Fruit fly (Drosophila melanogaster): ENCODE results near the gene CG5937.

CG5937 gene

DNA sequence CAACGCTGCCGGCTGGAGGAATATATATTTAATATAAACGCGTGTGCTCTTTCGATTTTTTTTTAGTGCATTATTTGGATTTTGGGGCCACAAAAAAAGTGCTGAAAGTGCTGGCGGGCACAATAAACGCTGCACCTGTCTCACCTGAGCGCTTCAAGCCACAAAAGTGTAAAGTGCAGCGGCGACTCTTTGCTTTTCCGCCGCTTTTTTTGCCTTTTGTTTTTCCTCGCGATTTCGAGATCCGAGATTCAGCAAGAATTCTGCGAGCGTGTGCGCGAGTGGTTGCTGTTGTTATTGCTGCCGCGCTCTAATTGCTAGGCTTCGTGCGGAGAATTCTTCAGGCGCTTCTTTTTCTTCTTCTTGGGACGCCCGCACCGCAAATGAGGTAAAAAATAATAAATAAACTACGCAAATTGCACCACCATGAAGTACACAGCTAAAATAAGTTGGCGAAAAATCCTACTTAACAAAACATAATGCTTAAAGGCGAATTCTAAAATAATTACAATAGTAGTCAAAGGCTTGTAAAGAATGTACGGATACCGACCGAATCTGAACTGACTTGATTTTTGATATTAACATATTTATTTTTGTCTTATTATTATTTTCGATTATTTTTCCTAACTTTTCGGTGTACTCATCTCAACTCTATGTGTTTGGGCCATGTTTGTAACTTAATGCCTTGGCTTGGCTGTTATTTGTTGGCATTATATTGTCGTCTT lies 11.3 kb downstream of the CG5937 start (continued):
- TF ChIP-seq CG6163 (GFP tag; IDR thresholded peaks at IDR 0.05) (no peak), CG31627 (GFP tag; optimal IDR thresholded peaks at IDR 0.05) (no peak), Ets21C (GFP tag; optimal IDR thresholded peaks at IDR 0.05) (no peak), net (GFP tag; optimal IDR thresholded peaks at IDR 0.05) (no peak), topi (GFP tag; optimal IDR thresholded peaks at IDR 0.05) (no peak), dsx (GFP tag; optimal IDR thresholded peaks at IDR 0.05; ENCODE audit: poor library complexity, severe bottlenecking) (no peak), Sox15 (GFP tag; optimal IDR thresholded peaks at IDR 0.05) (no peak), CG8119 (GFP tag; IDR thresholded peaks at IDR 0.05) (no peak), Eip93F (GFP tag; optimal IDR thresholded peaks at IDR 0.05) (no peak), Sox102F (GFP tag; optimal IDR thresholded peaks at IDR 0.05) (no peak), CG3919 (GFP tag; optimal IDR thresholded peaks at IDR 0.05) (no peak)

DNA sequence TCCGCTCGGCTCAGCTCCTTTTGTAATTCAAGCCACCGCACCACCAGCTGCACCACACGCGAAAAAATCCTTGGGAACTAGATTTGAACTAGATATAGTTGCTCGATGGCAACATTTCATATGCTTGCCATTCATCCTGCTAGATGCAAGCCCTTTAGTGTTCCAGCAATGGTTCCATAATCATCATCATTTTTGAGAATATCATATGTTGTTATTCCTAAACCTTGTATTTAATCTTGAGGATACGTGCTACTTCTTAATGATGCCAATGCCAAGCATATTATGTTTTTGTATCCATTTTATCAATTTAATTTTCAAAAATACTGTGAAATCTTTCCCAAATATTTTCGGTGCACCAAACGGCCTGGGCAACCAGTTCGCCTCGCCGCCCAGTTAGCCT lies 13.1 kb downstream of the CG5937 start:
- peak; percentile 25 for TF ChIP-seq acj6 (GFP tag; optimal IDR thresholded peaks at IDR 0.05)
- peak; percentile 2 for TF ChIP-seq CG6808 (GFP tag; optimal IDR thresholded peaks at IDR 0.05)
- no peak for TF ChIP-seq Sox15 (GFP tag; optimal IDR thresholded peaks at IDR 0.05)
- TF ChIP-seq Gug (GFP tag; IDR thresholded peaks at IDR 0.05) = peak; percentile 35; the same call in 1 of the 2 replicates
- peak; percentile 11 for TF ChIP-seq OdsH (GFP tag; optimal IDR thresholded peaks at IDR 0.05)
- 0 out of 3 replicates have a peak, but pooled peaks have one; percentile 23 for TF ChIP-seq CG6163 (GFP tag; IDR thresholded peaks at IDR 0.05)
- no peak for TF ChIP-seq Sox14 (GFP tag; optimal IDR thresholded peaks at IDR 0.05)
- TF ChIP-seq CG11902 (GFP tag; optimal IDR thresholded peaks at IDR 0.05) = no peak
- peak; percentile 76; the same call in 2 of the 3 replicates for TF ChIP-seq CG8119 (GFP tag; IDR thresholded peaks at IDR 0.05)
- TF ChIP-seq Eip93F (GFP tag; optimal IDR thresholded peaks at IDR 0.05) = no peak
- no peak for TF ChIP-seq CG6792 (GFP tag; optimal IDR thresholded peaks at IDR 0.05)
- TF ChIP-seq net (GFP tag; optimal IDR thresholded peaks at IDR 0.05) = peak; percentile 38
- TF ChIP-seq Hr39 (GFP tag; optimal IDR thresholded peaks at IDR 0.05) = no peak
- peak; percentile 19 for TF ChIP-seq Eip78C (GFP tag)
- TF ChIP-seq Lpt (GFP tag; optimal IDR thresholded peaks at IDR 0.05) = peak; percentile 25
- TF ChIP-seq CG3032 (tag; optimal IDR thresholded peaks at IDR 0.05) = no peak
- no peak for TF ChIP-seq achi (GFP tag; optimal IDR thresholded peaks at IDR 0.05)
- peak; percentile 61 for TF ChIP-seq CG6276 (GFP tag; optimal IDR thresholded peaks at IDR 0.05)
- TF ChIP-seq CG32006 (GFP tag; optimal IDR thresholded peaks at IDR 0.05) = peak; percentile 71
- TF ChIP-seq salr (GFP tag; optimal IDR thresholded peaks at IDR 0.05) = peak in 1 of 2 experiments; percentile 28
- TF ChIP-seq eg (GFP tag; IDR thresholded peaks at IDR 0.05) = peak; percentile 37; the same call in 2 of the 3 replicates
- TF ChIP-seq CG3919 (GFP tag; optimal IDR thresholded peaks at IDR 0.05) = no peak
- peak; percentile 9 for TF ChIP-seq pdm3 (GFP tag; optimal IDR thresholded peaks at IDR 0.05)
- peak; percentile 18 for TF ChIP-seq CG4318 (GFP tag; optimal IDR thresholded peaks at IDR 0.05)
- peak; percentile 66 for TF ChIP-seq CG15336 (GFP tag; IDR thresholded peaks at IDR 0.05)
- no peak for TF ChIP-seq ss (GFP tag; optimal IDR thresholded peaks at IDR 0.05)
- TF ChIP-seq Hr4 (GFP tag; optimal IDR thresholded peaks at IDR 0.05) = peak; percentile 63
- TF ChIP-seq vri (GFP tag; optimal IDR thresholded peaks at IDR 0.05) = no peak

DNA sequence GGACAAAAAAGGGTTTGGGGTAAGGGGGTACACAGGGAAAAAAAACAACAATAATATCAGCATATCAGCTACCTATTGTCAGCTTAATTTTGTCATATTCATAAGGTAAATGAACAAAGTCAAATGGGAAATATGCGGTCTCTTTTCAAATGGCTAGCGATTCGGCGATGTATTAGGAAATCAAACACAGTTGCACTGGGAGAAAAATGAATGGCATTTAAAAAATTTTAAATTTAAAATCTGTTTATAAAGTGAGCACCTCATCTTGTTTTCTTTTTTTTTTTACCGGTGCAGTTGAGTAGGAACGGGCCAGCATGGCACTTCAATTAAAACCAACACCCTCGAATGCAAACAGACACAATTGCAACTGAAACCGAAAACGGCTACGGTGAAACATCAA lies 14.2 kb downstream of the CG5937 start:
- TF ChIP-seq spab (GFP tag; optimal IDR thresholded peaks at IDR 0.05) (no peak), CG3919 (GFP tag; optimal IDR thresholded peaks at IDR 0.05) (no peak), CG6808 (GFP tag; optimal IDR thresholded peaks at IDR 0.05) (no peak), CG8319 (GFP tag; optimal IDR thresholded peaks at IDR 0.05) (no peak), CG6276 (GFP tag; optimal IDR thresholded peaks at IDR 0.05) (peak; percentile 15), ss (GFP tag; optimal IDR thresholded peaks at IDR 0.05) (no peak), CG11902 (GFP tag; optimal IDR thresholded peaks at IDR 0.05) (no peak), Met (GFP tag; optimal IDR thresholded peaks at IDR 0.05) (no peak), CG7368 (GFP tag; optimal IDR thresholded peaks at IDR 0.05) (no peak), Hr4 (GFP tag; optimal IDR thresholded peaks at IDR 0.05) (peak; percentile 59), CG6163 (GFP tag; IDR thresholded peaks at IDR 0.05) (peak; percentile 35; the same call in 1 of the 3 replicates), salr (GFP tag; optimal IDR thresholded peaks at IDR 0.05) (no peak), dsx (GFP tag; optimal IDR thresholded peaks at IDR 0.05; ENCODE audit: poor library complexity, severe bottlenecking) (no peak), Ets96B (tag; optimal IDR thresholded peaks at IDR 0.05) (no peak), acj6 (GFP tag; optimal IDR thresholded peaks at IDR 0.05) (no peak), CG4318 (GFP tag; optimal IDR thresholded peaks at IDR 0.05) (peak; percentile 37), topi (GFP tag; optimal IDR thresholded peaks at IDR 0.05) (no peak), CG6792 (GFP tag; optimal IDR thresholded peaks at IDR 0.05) (no peak), Eip93F (GFP tag; optimal IDR thresholded peaks at IDR 0.05) (no peak), CG8119 (GFP tag; IDR thresholded peaks at IDR 0.05) (no peak; the same call in 2 of the 3 replicates), fd59A (GFP tag; optimal IDR thresholded peaks at IDR 0.05) (no peak), CG1621 (tag; optimal IDR thresholded peaks at IDR 0.05) (no peak), Eip75B (GFP tag; optimal IDR thresholded peaks at IDR 0.05) (peak; percentile 18), pdm3 (GFP tag; optimal IDR thresholded peaks at IDR 0.05) (peak; percentile 8), lz (GFP tag; optimal IDR thresholded peaks at IDR 0.05) (no peak), Hr39 (GFP tag; optimal IDR thresholded peaks at IDR 0.05) (no peak), CG34406 (GFP tag; optimal IDR thresholded peaks at IDR 0.05) (no peak), CG9139 (GFP tag; optimal IDR thresholded peaks at IDR 0.05) (no peak), Sox15 (GFP tag; optimal IDR thresholded peaks at IDR 0.05) (no peak)

All from whole organism, prepupa.